Worm (Caenorhabditis elegans) whole organism, late embryonic: Measurements from ENCODE around the gene srm-2.

ENCODE experiments used
- F13H6.1 ChIP-seq: sonication (generic microtip); optimal IDR thresholded peaks from 2 replicates; lab custom pipeline; 2016; ENCODE audit warnings: missing genetic modification characterization, missing compliant biosample characterization
- K09A11.1 ChIP-seq: sonication (generic microtip); optimal IDR thresholded peaks from 2 replicates; lab custom pipeline; 2017; ENCODE audit warnings: antibody characterized with exemption, mild to moderate bottlenecking, missing genetic modification characterization, missing compliant biosample characterization; ENCODE audit not compliant: insufficient read depth
- ama-1 ChIP-seq: fragments of 150-350 bp; optimal IDR thresholded peaks from 2 replicates; lab custom pipeline; 2014
- ceh-24 ChIP-seq: sonication (generic microtip); optimal IDR thresholded peaks from 2 replicates; lab custom pipeline; 2016; ENCODE audit warnings: mild to moderate bottlenecking, missing genetic modification characterization, missing compliant biosample characterization
- lim-6 ChIP-seq: sonication (generic microtip); optimal IDR thresholded peaks from 2 replicates; lab custom pipeline; 2016; ENCODE audit warnings: missing genetic modification characterization, missing compliant biosample characterization
- madf-2 ChIP-seq: sonication (generic microtip); optimal IDR thresholded peaks from 2 replicates; lab custom pipeline; 2017; ENCODE audit warnings: missing genetic modification characterization, missing compliant biosample characterization
- nhr-11 ChIP-seq: fragments of 150-350 bp; optimal IDR thresholded peaks from 2 replicates; lab custom pipeline; 2014; ENCODE audit warnings: missing biosample characterization, missing genetic modification characterization
- pqm-1 ChIP-seq: sonication (generic microtip); optimal IDR thresholded peaks from 2 replicates; lab custom pipeline; 2016; ENCODE audit warnings: missing genetic modification characterization, missing compliant biosample characterization
- ref-2 ChIP-seq: sonication (generic microtip); optimal IDR thresholded peaks from 2 replicates; lab custom pipeline; 2016; ENCODE audit warnings: missing genetic modification characterization, missing compliant biosample characterization
- sox-4 ChIP-seq: sonication (generic microtip); optimal IDR thresholded peaks from 2 replicates; lab custom pipeline; 2017; ENCODE audit warnings: mild to moderate bottlenecking, missing genetic modification characterization, inconsistent platforms, missing compliant biosample characterization
- syd-9 ChIP-seq: sonication (generic microtip); optimal IDR thresholded peaks from 2 replicates; lab custom pipeline; 2016; ENCODE audit warnings: mild to moderate bottlenecking, missing genetic modification characterization, moderate library complexity, missing compliant biosample characterization
- tbx-2 ChIP-seq: sonication (generic microtip); optimal IDR thresholded peaks from 2 replicates; lab custom pipeline; 2016; ENCODE audit warnings: missing genetic modification characterization, missing compliant biosample characterization
- tbx-7 ChIP-seq: sonication (generic microtip); optimal IDR thresholded peaks from 2 replicates; lab custom pipeline; 2016; ENCODE audit warnings: missing genotype, missing genetic modification characterization, missing compliant biosample characterization
- unc-86 ChIP-seq: sonication (generic microtip); optimal IDR thresholded peaks from 2 replicates; lab custom pipeline; 2016; ENCODE audit warnings: missing genetic modification characterization, missing compliant biosample characterization

DNA sequence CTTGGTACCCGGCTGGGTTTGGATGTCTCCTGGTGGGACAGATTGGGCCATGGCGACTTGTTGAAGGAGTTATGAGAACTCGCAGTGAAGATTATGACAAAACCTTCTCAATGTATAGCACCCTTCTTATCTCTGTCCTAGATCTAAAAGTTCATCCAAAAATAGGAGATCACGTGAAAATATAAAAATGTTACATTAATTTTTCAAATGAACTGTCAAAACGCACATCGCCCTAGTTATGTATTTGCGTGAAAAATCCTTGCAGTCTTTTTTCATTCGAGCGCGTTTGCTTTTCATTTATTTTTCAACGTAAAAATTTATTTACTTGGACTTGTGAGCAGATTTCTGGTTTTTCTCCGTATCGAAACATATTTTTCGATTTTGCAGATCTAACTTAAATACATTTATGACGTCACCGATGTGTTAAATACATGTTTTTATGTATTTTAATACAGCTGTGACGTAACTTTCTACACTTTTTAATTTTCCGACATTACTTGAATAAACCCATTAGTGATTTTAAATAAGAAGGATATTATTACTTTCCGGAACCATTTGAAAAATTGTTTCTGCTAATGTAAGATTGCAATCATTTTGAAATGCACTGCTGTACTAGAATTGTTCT is 47.6 kb downstream of the srm-2 start, which contains the start of gene msp-55:
- TF ChIP-seq unc-86 (tag; lab: Kevin White, UChicago) (no peak), madf-2 (tag; lab: Kevin White, UChicago) (no peak), sox-4 (no peak), ceh-24 (tag; lab: Kevin White, UChicago) (no peak), syd-9 (tag; lab: Kevin White, UChicago) (no peak), pqm-1 (tag; lab: Kevin White, UChicago) (no peak), ref-2 (tag; lab: Kevin White, UChicago) (no peak), ama-1 (no peak), nhr-11 (tag; lab: Kevin White, UChicago) (no peak), lim-6 (tag; lab: Kevin White, UChicago) (no peak), F13H6.1 (tag; lab: Kevin White, UChicago) (no peak), tbx-7 (tag; lab: Kevin White, UChicago) (no peak), tbx-2 (no peak), K09A11.1 (no peak)
